Worm (Caenorhabditis elegans) whole organism, L2 larva: Measurements from ENCODE around the gene dsl-7.

Source experiments
- C34F6.9 ChIP-seq: fragments of 150-350 bp; optimal IDR thresholded peaks from 2 replicates; lab custom pipeline; 2014; ENCODE audit warnings: missing biosample characterization, missing genetic modification characterization
- F13H6.1 ChIP-seq: sonication (generic microtip); optimal IDR thresholded peaks from 2 replicates; lab custom pipeline; 2016; ENCODE audit warnings: missing genetic modification characterization, missing compliant biosample characterization
- R02D3.7 ChIP-seq: fragments of 150-350 bp; optimal IDR thresholded peaks from 2 replicates; lab custom pipeline; 2014; ENCODE audit warnings: missing biosample characterization, missing genetic modification characterization
- Y55F3AM.14 ChIP-seq: fragments of 200-800 bp; sonication (Bioruptor generic); optimal IDR thresholded peaks from 2 replicates; lab custom pipeline; 2018; ENCODE audit warnings: mild to moderate bottlenecking, missing genetic modification characterization, missing compliant biosample characterization
- alr-1 ChIP-seq: fragments of 150-350 bp; optimal IDR thresholded peaks from 2 replicates; lab custom pipeline; 2014; ENCODE audit warnings: missing biosample characterization, missing genetic modification characterization
- ama-1 ChIP-seq: fragments of 150-350 bp; optimal IDR thresholded peaks from 2 replicates; lab custom pipeline; 2018; ENCODE audit warnings: inconsistent platforms
- blmp-1 ChIP-seq: sonication (generic microtip); optimal IDR thresholded peaks from 2 replicates; lab custom pipeline; 2017; ENCODE audit warnings: missing genetic modification characterization, mild to moderate bottlenecking, missing compliant biosample characterization, antibody characterized with exemption, moderate library complexity; ENCODE audit not compliant: insufficient read depth
- ceh-16 ChIP-seq: fragments of 150-350 bp; optimal IDR thresholded peaks from 2 replicates; lab custom pipeline; 2014; ENCODE audit warnings: missing biosample characterization, missing genetic modification characterization
- crh-2 ChIP-seq: sonication (generic microtip); optimal IDR thresholded peaks from 2 replicates; lab custom pipeline; 2017; ENCODE audit warnings: missing biosample characterization, missing genetic modification characterization
- elt-1 ChIP-seq: fragments of 150-350 bp; optimal IDR thresholded peaks from 2 replicates; lab custom pipeline; 2014; ENCODE audit warnings: missing biosample characterization, missing genetic modification characterization
- elt-3 ChIP-seq: sonication (generic microtip); optimal IDR thresholded peaks from 2 replicates; lab custom pipeline; 2017; ENCODE audit warnings: missing biosample characterization, missing genetic modification characterization
- fos-1 ChIP-seq: fragments of 150-350 bp; optimal IDR thresholded peaks from 2 replicates; lab custom pipeline; 2014; ENCODE audit warnings: missing biosample characterization, missing genetic modification characterization
- gmeb-1 ChIP-seq: fragments of 150-350 bp; optimal IDR thresholded peaks from 2 replicates; lab custom pipeline; 2014; ENCODE audit warnings: missing biosample characterization, missing genetic modification characterization
- lin-13 ChIP-seq: fragments of 150-350 bp; optimal IDR thresholded peaks from 2 replicates; lab custom pipeline; 2014; ENCODE audit warnings: missing biosample characterization, missing genetic modification reagents, missing genetic modification characterization
- lin-39 ChIP-seq: fragments of 150-350 bp; optimal IDR thresholded peaks from 2 replicates; lab custom pipeline; 2014; ENCODE audit warnings: missing biosample characterization, missing genetic modification reagents, missing genetic modification characterization
- lsy-2 ChIP-seq, 2 experiments: fragments of 150-350 bp in 1 of 2; sonication (generic microtip) in 1 of 2; optimal IDR thresholded peaks; 2 replicates each; lab custom pipeline; 2014 to 2017; ENCODE audit warnings: missing biosample characterization in 2 of 2, missing genetic modification characterization in 2 of 2
- mdl-1 ChIP-seq, 2 experiments: fragments of 150-350 bp in 1 of 2; sonication (generic microtip) in 1 of 2; optimal IDR thresholded peaks; 2 replicates each; lab custom pipeline; 2017; ENCODE audit warnings: missing biosample characterization in 2 of 2, missing genetic modification characterization in 2 of 2
- nhr-129 ChIP-seq: fragments of 150-350 bp; optimal IDR thresholded peaks from 2 replicates; lab custom pipeline; 2014; ENCODE audit warnings: missing biosample characterization, missing genetic modification characterization
- nhr-21 ChIP-seq: fragments of 150-350 bp; optimal IDR thresholded peaks from 2 replicates; lab custom pipeline; 2014; ENCODE audit warnings: missing biosample characterization, missing genetic modification characterization
- nhr-23 ChIP-seq: fragments of 150-350 bp; optimal IDR thresholded peaks from 2 replicates; lab custom pipeline; 2014; ENCODE audit warnings: missing biosample characterization, missing genetic modification reagents, missing genetic modification characterization
- nhr-237 ChIP-seq: fragments of 150-350 bp; optimal IDR thresholded peaks from 2 replicates; lab custom pipeline; 2014; ENCODE audit warnings: missing biosample characterization, missing genetic modification characterization
- nhr-25 ChIP-seq: fragments of 150-350 bp; sonication (generic microtip); optimal IDR thresholded peaks from 3 replicates; lab custom pipeline; 2014; ENCODE audit warnings: missing biosample characterization, missing genetic modification characterization
- nhr-6 ChIP-seq: fragments of 150-350 bp; optimal IDR thresholded peaks from 2 replicates; lab custom pipeline; 2014; ENCODE audit warnings: missing biosample characterization, missing genetic modification characterization
- sem-4 ChIP-seq: fragments of 150-350 bp; optimal IDR thresholded peaks from 2 replicates; lab custom pipeline; 2014; ENCODE audit warnings: missing biosample characterization, missing genetic modification reagents, missing genetic modification characterization
- sma-3 ChIP-seq: sonication (generic microtip); optimal IDR thresholded peaks from 2 replicates; lab custom pipeline; 2016; ENCODE audit warnings: missing genetic modification reagents, missing genetic modification characterization, missing compliant biosample characterization
- sma-9 ChIP-seq, 2 experiments: fragments of 150-350 bp in 1 of 2; sonication (generic microtip) in 1 of 2; optimal IDR thresholded peaks; 2 replicates each; lab custom pipeline; 2014 to 2016; ENCODE audit warnings: missing genetic modification characterization in 2 of 2, mild to moderate bottlenecking in 1 of 2, missing biosample characterization in 1 of 2, missing compliant biosample characterization in 1 of 2, missing genetic modification reagents in 1 of 2, moderate library complexity in 1 of 2
- snpc-4 ChIP-seq: fragments of 150-350 bp; optimal IDR thresholded peaks from 2 replicates; lab custom pipeline; 2014; ENCODE audit warnings: missing biosample characterization, missing genetic modification characterization
- unc-55 ChIP-seq: fragments of 150-350 bp; sonication (generic microtip); optimal IDR thresholded peaks from 3 replicates; lab custom pipeline; 2014; ENCODE audit warnings: missing biosample characterization, missing genetic modification reagents, missing genetic modification characterization
- unc-62 ChIP-seq: fragments of 150-350 bp; optimal IDR thresholded peaks from 2 replicates; lab custom pipeline; 2014; ENCODE audit warnings: missing biosample characterization, missing genetic modification reagents, missing genetic modification characterization
- zag-1 ChIP-seq: fragments of 150-350 bp; optimal IDR thresholded peaks from 2 replicates; lab custom pipeline; 2014; ENCODE audit warnings: missing biosample characterization, missing genetic modification characterization
- ztf-1 ChIP-seq: fragments of 200-800 bp; sonication (Bioruptor generic); conservative IDR thresholded peaks from 2 replicates; pipeline ENCODE4 v1.3.6; 2022; ENCODE audit warnings: missing genetic modification characterization, missing compliant biosample characterization
- ztf-4 ChIP-seq: fragments of 150-350 bp; optimal IDR thresholded peaks from 2 replicates; lab custom pipeline; 2014; ENCODE audit warnings: missing biosample characterization, missing genetic modification characterization

Gene dsl-7

DNA sequence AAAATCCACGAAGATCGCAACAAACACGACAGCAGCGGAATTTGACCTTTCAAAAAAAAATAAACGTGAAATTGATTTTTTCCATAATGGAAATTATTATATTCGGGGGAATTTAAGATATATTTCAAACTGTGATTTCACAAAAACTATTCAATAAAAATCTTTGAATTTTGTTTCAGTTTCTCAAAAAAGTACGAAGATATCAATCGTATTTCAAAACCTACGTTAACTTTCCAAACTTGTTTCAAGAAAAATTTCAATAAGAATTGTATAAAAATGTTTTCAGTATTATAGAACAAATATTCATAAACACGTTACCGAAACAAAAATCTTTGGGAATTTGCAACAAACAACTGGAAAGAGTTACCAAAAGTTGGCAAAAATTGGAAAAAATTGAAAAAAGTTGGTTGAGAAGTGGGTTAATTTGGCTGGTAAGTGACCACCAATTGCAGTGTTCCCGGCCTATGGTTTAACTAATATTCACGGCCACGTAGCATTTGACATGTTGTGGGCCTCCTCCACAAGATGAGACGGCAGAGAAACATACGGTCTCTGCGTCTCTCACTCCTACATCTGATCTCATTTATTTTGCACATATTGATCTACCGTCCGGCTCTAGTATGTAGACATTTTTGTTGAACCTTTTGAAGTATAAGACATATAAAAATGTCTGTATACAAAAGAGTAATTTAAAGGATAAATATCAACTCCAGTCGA, 42.0 kb upstream of the dsl-7 start, which contains the start of the genes T16G1.9 and T16G1.18 (continued):
- no peak for TF ChIP-seq unc-62
- TF ChIP-seq nhr-23 (tag; lab: Kevin White, UChicago), result no peak
- no peak for TF ChIP-seq nhr-25 (tag; lab: Kevin White, UChicago)
- no peak for TF ChIP-seq nhr-6 (tag; lab: Kevin White, UChicago)
- TF ChIP-seq sem-4 (tag; lab: Kevin White, UChicago), result no peak
- TF ChIP-seq sma-3, result no peak
- TF ChIP-seq F13H6.1 (tag; lab: Kevin White, UChicago), result peak; percentile 46
- no peak for TF ChIP-seq nhr-237 (tag; lab: Kevin White, UChicago)
- TF ChIP-seq lin-13, result peak; percentile 9
- peak; percentile 48 for TF ChIP-seq nhr-129 (tag; lab: Kevin White, UChicago)
- no peak for TF ChIP-seq ztf-4
- peak; percentile 28 for TF ChIP-seq snpc-4 (tag; lab: Kevin White, UChicago)

DNA sequence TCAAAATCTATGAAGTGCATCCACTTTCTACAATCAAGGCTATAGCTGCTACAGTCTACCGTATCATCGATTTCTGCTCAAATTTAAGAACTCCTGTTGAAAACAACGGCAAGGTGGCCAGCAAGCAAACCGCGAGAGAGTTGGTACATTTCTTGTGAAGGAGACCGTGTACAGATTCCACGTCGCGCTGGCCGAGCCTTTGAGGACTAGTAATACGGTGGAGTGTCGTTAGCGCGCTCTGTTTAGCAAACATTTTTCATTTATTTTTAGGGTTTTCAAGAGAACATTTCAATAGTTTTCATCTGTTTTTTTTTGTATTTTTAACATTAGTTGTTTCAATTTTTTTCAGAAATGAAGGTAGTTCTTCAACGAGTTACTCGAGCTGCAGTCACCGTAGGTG, 40.7 kb upstream of the dsl-7 start, which contains the start of gene pqn-68:
Gene pqn-68 (plus strand): TSS at position 350 of the 400 bp plus-strand sequence.
- TF ChIP-seq gmeb-1 (tag; lab: Kevin White, UChicago) (peak; percentile 23), ama-1 (lab: Kevin White, UChicago) (no peak), crh-2 (tag; lab: Kevin White, UChicago) (peak; percentile 71), C34F6.9 (tag; lab: Kevin White, UChicago) (peak; percentile 4), zag-1 (tag; lab: Kevin White, UChicago) (no peak), F13H6.1 (tag; lab: Kevin White, UChicago) (no peak), unc-55 (peak; percentile 49), alr-1 (tag; lab: Kevin White, UChicago) (no peak), ztf-1 (GFP tag; lab: Robert Waterston, UW) (no peak), lsy-2 (tag; optimal IDR thresholded peaks at IDR 0.05; lab: Kevin White, UChicago) (peak in 1 of 2 experiments; percentile 43), nhr-129 (tag; lab: Kevin White, UChicago) (peak; percentile 40)

DNA sequence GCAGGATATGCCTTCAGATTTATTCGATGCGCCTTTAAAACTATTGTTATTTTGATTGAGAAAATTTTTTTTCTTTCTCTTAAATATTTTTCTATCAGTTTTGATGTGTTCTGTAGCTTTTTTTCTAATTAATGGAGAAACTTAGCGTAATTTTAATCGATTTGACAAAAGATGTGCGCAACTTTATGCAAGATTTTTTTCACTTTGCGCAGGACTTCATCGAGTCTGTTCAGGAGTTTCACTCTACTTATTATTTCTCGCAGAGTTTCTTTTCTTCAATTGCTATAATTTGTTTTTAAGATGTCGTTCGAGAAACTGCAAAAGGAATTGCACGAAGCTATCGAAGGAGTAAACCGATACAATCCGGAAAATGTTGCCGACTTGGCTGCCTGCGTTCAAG, 39.2 kb upstream of the dsl-7 start, which contains the start of gene eif-3.K:
Gene eif-3.K (plus strand): TSS at position 301 of the 400 bp plus-strand sequence.
- TF ChIP-seq fos-1 (tag; lab: Kevin White, UChicago) (no peak), elt-3 (tag; lab: Kevin White, UChicago) (no peak), unc-55 (no peak), ztf-4 (no peak), mdl-1 (tag; optimal IDR thresholded peaks at IDR 0.05; lab: Kevin White, UChicago) (no peak), nhr-21 (tag; lab: Kevin White, UChicago) (no peak), nhr-129 (tag; lab: Kevin White, UChicago) (no peak), elt-1 (no peak), sma-9 (GFP tag; optimal IDR thresholded peaks at IDR 0.05; lab: Kevin White, UChicago) (no peak), sma-9 (tag; optimal IDR thresholded peaks at IDR 0.05; lab: Kevin White, UChicago) (no peak), ceh-16 (no peak), R02D3.7 (tag; lab: Kevin White, UChicago) (no peak), F13H6.1 (tag; lab: Kevin White, UChicago) (no peak), nhr-23 (tag; lab: Kevin White, UChicago) (no peak), blmp-1 (tag; lab: Kevin White, UChicago) (no peak), ztf-1 (GFP tag; lab: Robert Waterston, UW) (no peak)

DNA sequence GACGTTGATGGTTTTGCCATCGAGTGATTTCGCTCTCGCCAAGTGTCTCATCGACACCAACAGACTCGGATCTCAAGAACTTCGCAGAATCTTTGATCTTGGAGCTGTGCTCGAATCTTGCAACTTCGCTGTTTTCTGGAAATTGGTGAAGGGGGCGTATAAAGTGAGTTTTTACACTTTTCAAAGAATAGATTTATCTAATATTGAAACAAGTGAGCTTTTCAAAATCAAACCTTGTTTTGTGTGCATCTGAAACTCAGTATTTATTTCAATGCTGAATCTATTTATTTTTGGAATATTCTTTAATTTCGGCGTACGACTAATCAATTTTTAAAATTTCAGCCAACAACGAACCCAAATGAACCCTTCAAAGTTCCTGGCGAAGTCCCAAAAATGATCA, 38.7 kb upstream of the dsl-7 start:
- TF ChIP-seq fos-1 (tag; lab: Kevin White, UChicago), result no peak

DNA sequence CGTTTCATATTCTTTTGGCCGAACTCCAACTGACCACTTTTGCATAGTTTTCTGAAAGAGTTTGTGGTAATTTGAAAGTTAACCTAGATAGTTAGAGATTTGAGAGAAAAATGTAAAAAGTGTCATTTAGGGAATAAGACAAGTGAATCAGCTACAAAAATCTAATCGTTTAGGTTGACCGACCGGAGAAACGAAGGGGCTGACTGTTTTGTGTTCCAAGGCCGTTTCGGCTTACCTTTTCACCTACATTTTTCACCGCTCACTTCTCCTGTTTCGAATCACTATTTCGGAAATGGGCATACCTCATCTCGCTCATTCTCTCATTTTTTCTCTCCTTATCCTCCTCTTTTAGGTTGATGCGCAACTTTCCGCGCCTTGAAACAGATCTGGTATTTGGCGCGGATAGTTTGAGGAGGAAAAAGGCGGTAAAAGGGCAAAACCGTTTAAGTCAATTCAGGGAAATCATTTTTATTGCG, 31.8 kb upstream of the dsl-7 start, which contains the start of gene mpst-7:
Gene mpst-7 (minus strand): TSS at position 51 of the 476 bp plus-strand sequence.
- TF ChIP-seq elt-3 (tag; lab: Kevin White, UChicago), result no peak
- TF ChIP-seq lin-39 (tag; lab: Kevin White, UChicago), result no peak
- peak; percentile 35 for TF ChIP-seq fos-1 (tag; lab: Kevin White, UChicago)
- no peak for TF ChIP-seq lsy-2 (tag; optimal IDR thresholded peaks at IDR 0.05; lab: Kevin White, UChicago)
- peak; percentile 20 for TF ChIP-seq nhr-25 (tag; lab: Kevin White, UChicago)
- TF ChIP-seq Y55F3AM.14 (GFP tag; lab: Kevin White, UChicago), result no peak
